Worm (Caenorhabditis elegans): ENCODE measurements around the gene his-74.

DNA sequence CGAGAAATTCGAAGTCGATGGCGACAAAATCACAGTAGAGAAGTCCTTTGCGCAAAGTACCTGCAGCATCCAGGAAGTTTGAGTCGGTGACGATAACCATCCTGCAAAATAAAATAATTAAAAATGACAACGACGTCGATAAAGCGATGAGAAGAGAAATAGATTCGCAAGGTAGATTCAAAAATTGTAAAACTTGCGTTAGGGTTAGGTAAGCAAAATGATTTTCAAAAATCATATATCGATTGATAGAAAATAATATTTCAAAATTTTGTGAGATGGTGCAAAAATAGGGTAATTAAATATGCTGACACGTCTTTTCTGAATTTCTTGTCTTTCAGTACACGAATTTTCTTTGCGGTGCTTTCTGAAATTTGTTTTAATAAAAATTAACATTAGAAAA lies 35.0 kb upstream of the his-74 start, which contains the start of gene parn-1:
- TF ChIP-seq ceh-34 (tag; optimal IDR thresholded peaks at IDR 0.05) (no peak), pros-1 (tag; optimal IDR thresholded peaks at IDR 0.05) (no peak), hlh-30 (tag; optimal IDR thresholded peaks at IDR 0.05; ENCODE audit: insufficient read depth) (no peak), ceh-14 (tag; optimal IDR thresholded peaks at IDR 0.05) (no peak), F13H6.1 (tag; optimal IDR thresholded peaks at IDR 0.05) (no peak), unc-55 (GFP tag; optimal IDR thresholded peaks at IDR 0.05) (no peak), pqm-1 (tag; optimal IDR thresholded peaks at IDR 0.05) (no peak), ref-2 (tag; optimal IDR thresholded peaks at IDR 0.05) (no peak), hlh-8 (tag; optimal IDR thresholded peaks at IDR 0.05) (no peak)

All from whole organism, late embryonic.